Fruit fly (Drosophila melanogaster) whole organism, embryonic: ENCODE results near the gene dysf.

Experiments used
- B-H2 ChIP-seq: fragments of 200-800 bp; sonication (Bioruptor generic); optimal IDR thresholded peaks from 2 replicates; lab custom pipeline; 2018; ENCODE audit warnings: missing biosample characterization, mild to moderate bottlenecking, missing genetic modification characterization
- Bteb2 ChIP-seq: fragments of 200-800 bp; sonication (Bioruptor generic); optimal IDR thresholded peaks from 2 replicates; lab custom pipeline; 2016; ENCODE audit warnings: missing biosample characterization, missing genetic modification characterization
- CG10267 ChIP-seq: fragments of 200-800 bp; sonication (Bioruptor generic); optimal IDR thresholded peaks from 2 replicates; lab custom pipeline; 2018; ENCODE audit warnings: missing biosample characterization, mild to moderate bottlenecking, missing genetic modification characterization, moderate library complexity
- CG10274 ChIP-seq: fragments of 200-800 bp; sonication (Bioruptor generic); optimal IDR thresholded peaks from 3 replicates; lab custom pipeline; 2017; ENCODE audit warnings: missing biosample characterization, mild to moderate bottlenecking, missing genetic modification characterization
- CG10565 ChIP-seq: fragments of 200-800 bp; sonication (Bioruptor generic); optimal IDR thresholded peaks from 3 replicates; lab custom pipeline; 2016; ENCODE audit warnings: missing biosample characterization, mild to moderate bottlenecking, missing genetic modification characterization
- CG11560 ChIP-seq: fragments of 200-800 bp; sonication (Bioruptor generic); IDR thresholded peaks from 3 replicates; pipeline ENCODE4 v1.3.6; 2022; ENCODE audit warnings: missing biosample characterization, missing genetic modification characterization
- CG15514 ChIP-seq: fragments of 200-800 bp; sonication (Bioruptor generic); optimal IDR thresholded peaks from 3 replicates; lab custom pipeline; 2017; ENCODE audit warnings: missing biosample characterization, missing genetic modification characterization, mild to moderate bottlenecking, moderate library complexity, missing genetic modification reagents
- CG1647 ChIP-seq: fragments of 200-800 bp; sonication (Bioruptor generic); optimal IDR thresholded peaks from 3 replicates; lab custom pipeline; 2016; ENCODE audit warnings: missing biosample characterization, missing genetic modification characterization
- CG17568 ChIP-seq: fragments of 200-800 bp; sonication (Bioruptor generic); optimal IDR thresholded peaks from 2 replicates; lab custom pipeline; 2018; ENCODE audit warnings: missing biosample characterization, mild to moderate bottlenecking, missing genetic modification characterization, moderate library complexity
- CG18619 ChIP-seq: fragments of 200-800 bp; sonication (Bioruptor generic); optimal IDR thresholded peaks from 3 replicates; lab custom pipeline; 2017; ENCODE audit warnings: missing biosample characterization, mild to moderate bottlenecking, missing genetic modification characterization
- CG2875 ChIP-seq: fragments of 200-800 bp; sonication (Bioruptor generic); optimal IDR thresholded peaks from 2 replicates; lab custom pipeline; 2017; ENCODE audit warnings: missing biosample characterization, mild to moderate bottlenecking, missing genetic modification characterization, missing genetic modification reagents
- CG32532 ChIP-seq: fragments of 200-800 bp; sonication (Bioruptor generic); IDR thresholded peaks from 2 replicates; pipeline ENCODE4 v1.3.6; 2022; ENCODE audit warnings: missing biosample characterization, missing genetic modification characterization
- CG4404 ChIP-seq: fragments of 200-800 bp; sonication (Bioruptor generic); IDR thresholded peaks from 2 replicates; pipeline ENCODE4 v1.3.6; 2022; ENCODE audit warnings: missing biosample characterization, missing genetic modification characterization
- CG4820 ChIP-seq: fragments of 200-800 bp; sonication (Bioruptor generic); optimal IDR thresholded peaks from 3 replicates; lab custom pipeline; 2016; ENCODE audit warnings: missing biosample characterization, missing genetic modification characterization
- CG8765 ChIP-seq: fragments of 200-800 bp; sonication (Bioruptor generic); IDR thresholded peaks from 2 replicates; pipeline ENCODE4 v1.3.6; 2022; ENCODE audit warnings: missing biosample characterization, missing genetic modification characterization
- CG9876 ChIP-seq: fragments of 200-800 bp; sonication (Bioruptor generic); optimal IDR thresholded peaks from 2 replicates; lab custom pipeline; 2016; ENCODE audit warnings: missing biosample characterization, missing genetic modification characterization
- CkIIα-i1 ChIP-seq: fragments of 200-800 bp; sonication (Bioruptor generic); IDR thresholded peaks from 2 replicates; pipeline ENCODE4 v1.3.6; 2022; ENCODE audit warnings: missing biosample characterization, missing genetic modification characterization
- Dll ChIP-seq: fragments of 200-800 bp; sonication (Bioruptor generic); IDR thresholded peaks from 4 replicates; pipeline ENCODE4 v1.3.6; 2022; ENCODE audit warnings: missing biosample characterization, missing genetic modification characterization; ENCODE audit not compliant: partially characterized antibody
- Dp ChIP-seq: fragments of 200-800 bp; sonication (Bioruptor generic); optimal IDR thresholded peaks from 2 replicates; lab custom pipeline; 2018; ENCODE audit warnings: missing biosample characterization, mild to moderate bottlenecking, missing genetic modification characterization, moderate library complexity
- Dref ChIP-seq: fragments of 200-800 bp; sonication (Bioruptor generic); IDR thresholded peaks from 2 replicates; pipeline ENCODE4 v1.3.6; 2022; ENCODE audit warnings: missing biosample characterization, missing genetic modification characterization
- HLH3B ChIP-seq: fragments of 200-800 bp; sonication (Bioruptor generic); IDR thresholded peaks from 2 replicates; pipeline ENCODE4 v1.3.6; 2022; ENCODE audit warnings: missing biosample characterization, missing genetic modification characterization
- HLH54F ChIP-seq: fragments of 200-800 bp; sonication (Bioruptor generic); optimal IDR thresholded peaks from 3 replicates; lab custom pipeline; 2016; ENCODE audit warnings: missing biosample characterization, missing genetic modification characterization
- Hmr ChIP-seq: fragments of 200-800 bp; sonication (Bioruptor generic); optimal IDR thresholded peaks from 3 replicates; lab custom pipeline; 2017; ENCODE audit warnings: mild to moderate bottlenecking, missing biosample characterization, missing genetic modification reagents, missing genetic modification characterization
- Lhr ChIP-seq: fragments of 200-800 bp; sonication (Bioruptor generic); optimal IDR thresholded peaks from 3 replicates; lab custom pipeline; 2017; ENCODE audit warnings: mild to moderate bottlenecking, missing biosample characterization, missing genetic modification reagents, missing genetic modification characterization
- Med ChIP-seq: fragments of 200-800 bp; sonication (Bioruptor generic); peaks from one replicate; lab custom pipeline; 2016; ENCODE audit warnings: missing biosample characterization, missing genetic modification characterization, mild to moderate bottlenecking, inconsistent platforms, moderate library complexity
- Myb ChIP-seq: fragments of 200-800 bp; sonication (Bioruptor generic); optimal IDR thresholded peaks from 2 replicates; lab custom pipeline; 2016; ENCODE audit warnings: missing biosample characterization, missing genetic modification characterization
- NK7.1 ChIP-seq: fragments of 200-800 bp; sonication (Bioruptor generic); optimal IDR thresholded peaks from 3 replicates; lab custom pipeline; 2016; ENCODE audit warnings: missing biosample characterization, missing genetic modification characterization
- Oli ChIP-seq: fragments of 200-800 bp; sonication (Bioruptor generic); optimal IDR thresholded peaks from 2 replicates; lab custom pipeline; 2018; ENCODE audit warnings: missing biosample characterization, mild to moderate bottlenecking, missing genetic modification characterization, moderate library complexity
- Sox102F ChIP-seq: fragments of 200-800 bp; sonication (Bioruptor generic); optimal IDR thresholded peaks from 2 replicates; lab custom pipeline; 2018; ENCODE audit warnings: missing biosample characterization, mild to moderate bottlenecking, missing genetic modification characterization, moderate library complexity
- Tbp ChIP-seq: fragments of >200 bp; optimal IDR thresholded peaks from 2 replicates; lab custom pipeline; 2018; ENCODE audit warnings: missing biosample characterization, missing genetic modification characterization
- Usf ChIP-seq: fragments of 200-800 bp; sonication (Bioruptor generic); optimal IDR thresholded peaks from 2 replicates; lab custom pipeline; 2017; ENCODE audit warnings: missing genotype, missing biosample characterization, missing genetic modification characterization
- ara ChIP-seq: fragments of 200-800 bp; sonication (Bioruptor generic); IDR thresholded peaks from 2 replicates; pipeline ENCODE4 v1.3.6; 2022; ENCODE audit warnings: missing biosample characterization, missing genetic modification characterization
- br ChIP-seq: fragments of >200 bp; optimal IDR thresholded peaks from 2 replicates; lab custom pipeline; 2017
- btn ChIP-seq: fragments of 200-800 bp; sonication (Bioruptor generic); optimal IDR thresholded peaks from 2 replicates; lab custom pipeline; 2016; ENCODE audit warnings: missing biosample characterization, missing genetic modification characterization
- da ChIP-seq: fragments of 200-800 bp; sonication (Bioruptor generic); optimal IDR thresholded peaks from 2 replicates; lab custom pipeline; 2016; ENCODE audit warnings: missing biosample characterization, missing genetic modification characterization
- en ChIP-seq: fragments of 200-800 bp; sonication (Bioruptor generic); optimal IDR thresholded peaks from 2 replicates; lab custom pipeline; 2016; ENCODE audit warnings: missing biosample characterization, missing genetic modification characterization
- jigr1 ChIP-seq: fragments of 200-800 bp; sonication (Bioruptor generic); IDR thresholded peaks from 3 replicates; pipeline ENCODE4 v1.3.6; 2022; ENCODE audit warnings: missing biosample characterization, missing genetic modification characterization
- kay ChIP-seq: fragments of 200-800 bp; sonication (Bioruptor generic); optimal IDR thresholded peaks from 2 replicates; lab custom pipeline; 2016; ENCODE audit warnings: missing biosample characterization, missing genetic modification characterization
- mld ChIP-seq: fragments of 200-800 bp; sonication (Bioruptor generic); IDR thresholded peaks from 3 replicates; pipeline ENCODE4 v1.3.6; 2022; ENCODE audit warnings: missing biosample characterization, missing genetic modification characterization; ENCODE audit not compliant: partially characterized antibody
- nmo ChIP-seq: fragments of 200-800 bp; sonication (Bioruptor generic); optimal IDR thresholded peaks from 2 replicates; lab custom pipeline; 2018; ENCODE audit warnings: missing biosample characterization, mild to moderate bottlenecking, missing genetic modification characterization, moderate library complexity
- nom ChIP-seq: fragments of 200-800 bp; sonication (Bioruptor generic); optimal IDR thresholded peaks from 2 replicates; lab custom pipeline; 2017; ENCODE audit warnings: missing biosample characterization, missing genetic modification characterization, mild to moderate bottlenecking, moderate library complexity, missing genetic modification reagents
- onecut ChIP-seq: fragments of 200-800 bp; sonication (Bioruptor generic); IDR thresholded peaks from 2 replicates; pipeline ENCODE4 v1.3.6; 2022; ENCODE audit warnings: missing biosample characterization, missing genetic modification characterization
- org-1 ChIP-seq: fragments of 200-800 bp; sonication (Bioruptor generic); optimal IDR thresholded peaks from 2 replicates; lab custom pipeline; 2017; ENCODE audit warnings: missing biosample characterization, missing genetic modification characterization
- pb ChIP-seq: fragments of 200-800 bp; sonication (Bioruptor generic); optimal IDR thresholded peaks from 3 replicates; lab custom pipeline; 2016; ENCODE audit warnings: missing biosample characterization, missing genetic modification characterization
- pita ChIP-seq: fragments of 200-800 bp; sonication (Bioruptor generic); optimal IDR thresholded peaks from 2 replicates; lab custom pipeline; 2017; ENCODE audit warnings: missing biosample characterization, mild to moderate bottlenecking, missing genetic modification characterization
- pros ChIP-seq: fragments of 200-800 bp; sonication (Bioruptor generic); optimal IDR thresholded peaks from 3 replicates; lab custom pipeline; 2019; ENCODE audit warnings: missing biosample characterization, mild to moderate bottlenecking, missing genetic modification characterization, moderate library complexity
- pzg ChIP-seq: fragments of 200-800 bp; sonication (Bioruptor generic); optimal IDR thresholded peaks from 3 replicates; lab custom pipeline; 2018; ENCODE audit warnings: missing biosample characterization, mild to moderate bottlenecking, missing genetic modification characterization, moderate library complexity
- ro ChIP-seq: fragments of 200-800 bp; sonication (Bioruptor generic); IDR thresholded peaks from 2 replicates; pipeline ENCODE4 v1.3.6; 2022; ENCODE audit warnings: missing biosample characterization, missing genetic modification characterization
- sens-2 ChIP-seq: fragments of 200-800 bp; sonication (Bioruptor generic); IDR thresholded peaks from 2 replicates; pipeline ENCODE4 v1.3.6; 2022; ENCODE audit warnings: missing biosample characterization, missing genetic modification characterization
- shn ChIP-seq: fragments of 200-800 bp; sonication (Bioruptor generic); optimal IDR thresholded peaks from 3 replicates; lab custom pipeline; 2016; ENCODE audit warnings: missing biosample characterization, missing genetic modification characterization
- tgo ChIP-seq: fragments of 200-800 bp; sonication (Bioruptor generic); IDR thresholded peaks from 3 replicates; pipeline ENCODE4 v1.3.6; 2022; ENCODE audit warnings: missing biosample characterization, missing genetic modification characterization
- tx ChIP-seq: fragments of 200-800 bp; sonication (Bioruptor generic); optimal IDR thresholded peaks from 2 replicates; lab custom pipeline; 2016; ENCODE audit warnings: missing biosample characterization, missing genetic modification characterization
- wor ChIP-seq: fragments of 200-800 bp; sonication (Bioruptor generic); IDR thresholded peaks from 2 replicates; pipeline ENCODE4 v1.3.6; 2022; ENCODE audit warnings: missing biosample characterization, missing genetic modification characterization

Gene dysf

dm6 chr3R:26137189-26137588 lies 38.7 kb upstream of the dysf start (continued):
- TF ChIP-seq CG15514 (GFP tag; lab: Kevin White, UChicago) (no peak), CG32532 (peak; percentile 31; the same call in 1 of the 2 replicates), NK7.1 (GFP tag; lab: Kevin White, UChicago) (no peak), pita (no peak), CG10274 (GFP tag; lab: Kevin White, UChicago) (no peak), Tbp (GFP tag; lab: Kevin White, UChicago) (no peak), btn (no peak), Hmr (GFP tag; lab: Kevin White, UChicago) (peak; percentile 27), pros (GFP tag; lab: Kevin White, UChicago) (no peak), Dref (GFP tag; lab: Robert Waterston, UW) (no peak), nmo (GFP tag; lab: Kevin White, UChicago) (peak; percentile 54), Med (GFP tag; lab: Kevin White, UChicago) (peak; percentile 87), B-H2 (GFP tag; lab: Kevin White, UChicago) (no peak), en (GFP tag; lab: Kevin White, UChicago) (no peak), wor (GFP tag; lab: Robert Waterston, UW) (no peak), CG17568 (GFP tag; lab: Kevin White, UChicago) (no peak), HLH54F (no peak), ara (GFP tag; lab: Robert Waterston, UW) (no peak), onecut (GFP tag; lab: Robert Waterston, UW) (no peak), Oli (tag; lab: Kevin White, UChicago) (no peak), CG9876 (GFP tag; lab: Kevin White, UChicago) (no peak), jigr1 (GFP tag; lab: Robert Waterston, UW) (no peak), sens-2 (GFP tag; lab: Robert Waterston, UW) (no peak), pb (no peak), mld (no peak), CG18619 (GFP tag; lab: Kevin White, UChicago) (no peak), CG10565 (GFP tag; lab: Kevin White, UChicago) (no peak), org-1 (no peak), Lhr (peak; percentile 30), Sox102F (GFP tag; lab: Kevin White, UChicago) (peak; percentile 6), CG4404 (no peak), CG2875 (GFP tag; lab: Kevin White, UChicago) (no peak), br (lab: Kevin White, UChicago) (no peak), CG4820 (GFP tag; lab: Kevin White, UChicago) (no peak), CG8765 (GFP tag; lab: Robert Waterston, UW) (no peak), pzg (GFP tag; lab: Kevin White, UChicago) (peak; percentile 10), CG11560 (tag; lab: Robert Waterston, UW) (peak; percentile 16; the same call in 1 of the 3 replicates), CkIIα-i1 (GFP tag; lab: Robert Waterston, UW) (no peak), ro (GFP tag; lab: Robert Waterston, UW) (no peak), tx (no peak), HLH3B (GFP tag; lab: Robert Waterston, UW) (no peak), kay (GFP tag; lab: Kevin White, UChicago) (no peak), Bteb2 (no peak), shn (GFP tag; lab: Kevin White, UChicago) (no peak), Dll (GFP tag; lab: Robert Waterston, UW) (no peak), Myb (GFP tag; lab: Kevin White, UChicago) (peak; percentile 94), Dp (GFP tag; lab: Kevin White, UChicago) (peak; percentile 85), CG10267 (tag; lab: Kevin White, UChicago) (no peak), CG1647 (GFP tag; lab: Kevin White, UChicago) (no peak), nom (GFP tag; lab: Kevin White, UChicago) (no peak), Usf (GFP tag; lab: Kevin White, UChicago) (no peak), da (GFP tag; lab: Kevin White, UChicago) (no peak), tgo (GFP tag; lab: Robert Waterston, UW) (no peak)
